Worm (Caenorhabditis elegans) whole organism, late embryonic: ENCODE results near the gene acds-10.

ENCODE experiments used
- ceh-45 ChIP-seq: fragments of 200-800 bp; sonication (Bioruptor generic); IDR thresholded peaks from 2 replicates; pipeline ENCODE4 v1.3.6; 2022; ENCODE audit warnings: missing genetic modification reagents, missing genetic modification characterization, missing compliant biosample characterization
- hlh-30 ChIP-seq: sonication (generic microtip); optimal IDR thresholded peaks from 2 replicates; lab custom pipeline; 2017; ENCODE audit warnings: antibody characterized with exemption, missing genetic modification characterization, missing compliant biosample characterization; ENCODE audit not compliant: insufficient read depth
- rnt-1 ChIP-seq: sonication (generic microtip); optimal IDR thresholded peaks from 2 replicates; lab custom pipeline; 2016; ENCODE audit warnings: missing genetic modification characterization, missing compliant biosample characterization

DNA sequence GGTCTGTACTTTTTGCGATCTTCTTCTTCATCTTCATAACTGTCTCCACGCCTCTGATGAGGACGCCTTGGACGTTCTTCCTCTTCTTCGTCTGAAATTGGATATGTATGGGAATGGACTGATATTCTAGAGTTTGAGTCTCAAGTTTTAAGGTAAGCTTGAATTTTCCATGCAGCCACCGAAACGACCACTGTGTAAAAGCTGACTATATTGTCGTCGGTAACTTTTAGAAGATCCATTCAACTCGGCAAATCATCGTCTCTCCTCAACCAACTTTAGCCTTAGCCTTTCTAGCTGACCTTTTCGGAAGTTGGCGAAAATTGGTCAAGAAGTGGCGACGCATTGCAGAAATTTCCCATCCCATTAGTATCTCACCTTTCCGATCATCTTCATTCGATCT lies 23.2 kb upstream of the acds-10 start:
- TF ChIP-seq ceh-45 (no peak), rnt-1 (no peak), hlh-30 (no peak)
